Worm (Caenorhabditis elegans) whole organism, L2 larva: ENCODE data around the gene K02G10.5.

ENCODE experiments used
- C34F6.9 ChIP-seq: fragments of 150-350 bp; optimal IDR thresholded peaks from 2 replicates; lab custom pipeline; 2014; ENCODE audit warnings: missing biosample characterization, missing genetic modification characterization
- F13H6.1 ChIP-seq: sonication (generic microtip); optimal IDR thresholded peaks from 2 replicates; lab custom pipeline; 2016; ENCODE audit warnings: missing genetic modification characterization, missing compliant biosample characterization
- R02D3.7 ChIP-seq: fragments of 150-350 bp; optimal IDR thresholded peaks from 2 replicates; lab custom pipeline; 2014; ENCODE audit warnings: missing biosample characterization, missing genetic modification characterization
- Y55F3AM.14 ChIP-seq: fragments of 200-800 bp; sonication (Bioruptor generic); optimal IDR thresholded peaks from 2 replicates; lab custom pipeline; 2018; ENCODE audit warnings: mild to moderate bottlenecking, missing genetic modification characterization, missing compliant biosample characterization
- ZK546.5 ChIP-seq: sonication (generic microtip); optimal IDR thresholded peaks from 2 replicates; lab custom pipeline; 2017; ENCODE audit warnings: missing biosample characterization, missing genetic modification characterization
- alr-1 ChIP-seq: fragments of 150-350 bp; optimal IDR thresholded peaks from 2 replicates; lab custom pipeline; 2014; ENCODE audit warnings: missing biosample characterization, missing genetic modification characterization
- aly-2 ChIP-seq: fragments of 150-350 bp; optimal IDR thresholded peaks from 2 replicates; lab custom pipeline; 2014; ENCODE audit warnings: missing biosample characterization, missing genetic modification characterization
- ama-1 ChIP-seq: fragments of 150-350 bp; optimal IDR thresholded peaks from 2 replicates; lab custom pipeline; 2018; ENCODE audit warnings: inconsistent platforms
- blmp-1 ChIP-seq: sonication (generic microtip); optimal IDR thresholded peaks from 2 replicates; lab custom pipeline; 2017; ENCODE audit warnings: missing genetic modification characterization, mild to moderate bottlenecking, missing compliant biosample characterization, antibody characterized with exemption, moderate library complexity; ENCODE audit not compliant: insufficient read depth
- ceh-16 ChIP-seq: fragments of 150-350 bp; optimal IDR thresholded peaks from 2 replicates; lab custom pipeline; 2014; ENCODE audit warnings: missing biosample characterization, missing genetic modification characterization
- ceh-82 ChIP-seq: fragments of 150-350 bp; optimal IDR thresholded peaks from 2 replicates; lab custom pipeline; 2014; ENCODE audit warnings: missing biosample characterization, missing genetic modification characterization
- crh-2 ChIP-seq: sonication (generic microtip); optimal IDR thresholded peaks from 2 replicates; lab custom pipeline; 2017; ENCODE audit warnings: missing biosample characterization, missing genetic modification characterization
- dmd-4 ChIP-seq: sonication (generic microtip); optimal IDR thresholded peaks from 2 replicates; lab custom pipeline; 2017; ENCODE audit warnings: missing biosample characterization, missing genetic modification characterization
- egl-27 ChIP-seq: sonication (generic microtip); optimal IDR thresholded peaks from 3 replicates; lab custom pipeline; 2017; ENCODE audit warnings: missing biosample characterization, missing genetic modification reagents, missing genetic modification characterization
- elt-1 ChIP-seq: fragments of 150-350 bp; optimal IDR thresholded peaks from 2 replicates; lab custom pipeline; 2014; ENCODE audit warnings: missing biosample characterization, missing genetic modification characterization
- elt-3 ChIP-seq: sonication (generic microtip); optimal IDR thresholded peaks from 2 replicates; lab custom pipeline; 2017; ENCODE audit warnings: missing biosample characterization, missing genetic modification characterization
- fos-1 ChIP-seq: fragments of 150-350 bp; optimal IDR thresholded peaks from 2 replicates; lab custom pipeline; 2014; ENCODE audit warnings: missing biosample characterization, missing genetic modification characterization
- gmeb-1 ChIP-seq: fragments of 150-350 bp; optimal IDR thresholded peaks from 2 replicates; lab custom pipeline; 2014; ENCODE audit warnings: missing biosample characterization, missing genetic modification characterization
- lin-11 ChIP-seq: fragments of 150-350 bp; sonication (generic microtip); optimal IDR thresholded peaks from 2 replicates; lab custom pipeline; 2014; ENCODE audit warnings: missing biosample characterization, missing genetic modification characterization, inconsistent platforms, mixed read lengths
- lin-13 ChIP-seq: fragments of 150-350 bp; optimal IDR thresholded peaks from 2 replicates; lab custom pipeline; 2014; ENCODE audit warnings: missing biosample characterization, missing genetic modification reagents, missing genetic modification characterization
- lin-39 ChIP-seq: fragments of 150-350 bp; optimal IDR thresholded peaks from 2 replicates; lab custom pipeline; 2014; ENCODE audit warnings: missing biosample characterization, missing genetic modification reagents, missing genetic modification characterization
- lsy-2 ChIP-seq, 2 experiments: fragments of 150-350 bp in 1 of 2; sonication (generic microtip) in 1 of 2; optimal IDR thresholded peaks; 2 replicates each; lab custom pipeline; 2014 to 2017; ENCODE audit warnings: missing biosample characterization in 2 of 2, missing genetic modification characterization in 2 of 2
- mab-5 ChIP-seq: fragments of 150-350 bp; optimal IDR thresholded peaks from 2 replicates; lab custom pipeline; 2014; ENCODE audit warnings: missing biosample characterization, missing genetic modification characterization
- mbf-1 ChIP-seq: sonication (generic microtip); optimal IDR thresholded peaks from 2 replicates; lab custom pipeline; 2017; ENCODE audit warnings: missing biosample characterization, missing genetic modification characterization
- mdl-1 ChIP-seq, 2 experiments: fragments of 150-350 bp in 1 of 2; sonication (generic microtip) in 1 of 2; optimal IDR thresholded peaks; 2 replicates each; lab custom pipeline; 2017; ENCODE audit warnings: missing biosample characterization in 2 of 2, missing genetic modification characterization in 2 of 2
- nhr-10 ChIP-seq: sonication (generic microtip); optimal IDR thresholded peaks from 2 replicates; lab custom pipeline; 2017; ENCODE audit warnings: missing biosample characterization, missing genetic modification characterization
- nhr-11 ChIP-seq: fragments of 150-350 bp; optimal IDR thresholded peaks from 2 replicates; lab custom pipeline; 2014; ENCODE audit warnings: missing biosample characterization, missing genetic modification characterization
- nhr-12 ChIP-seq: fragments of 150-350 bp; optimal IDR thresholded peaks from 2 replicates; lab custom pipeline; 2014; ENCODE audit warnings: missing biosample characterization, missing genetic modification characterization
- nhr-129 ChIP-seq: fragments of 150-350 bp; optimal IDR thresholded peaks from 2 replicates; lab custom pipeline; 2014; ENCODE audit warnings: missing biosample characterization, missing genetic modification characterization
- nhr-21 ChIP-seq: fragments of 150-350 bp; optimal IDR thresholded peaks from 2 replicates; lab custom pipeline; 2014; ENCODE audit warnings: missing biosample characterization, missing genetic modification characterization
- nhr-23 ChIP-seq: fragments of 150-350 bp; optimal IDR thresholded peaks from 2 replicates; lab custom pipeline; 2014; ENCODE audit warnings: missing biosample characterization, missing genetic modification reagents, missing genetic modification characterization
- nhr-237 ChIP-seq: fragments of 150-350 bp; optimal IDR thresholded peaks from 2 replicates; lab custom pipeline; 2014; ENCODE audit warnings: missing biosample characterization, missing genetic modification characterization
- nhr-25 ChIP-seq: fragments of 150-350 bp; sonication (generic microtip); optimal IDR thresholded peaks from 3 replicates; lab custom pipeline; 2014; ENCODE audit warnings: missing biosample characterization, missing genetic modification characterization
- nhr-6 ChIP-seq: fragments of 150-350 bp; optimal IDR thresholded peaks from 2 replicates; lab custom pipeline; 2014; ENCODE audit warnings: missing biosample characterization, missing genetic modification characterization
- nhr-77 ChIP-seq: fragments of 150-350 bp; optimal IDR thresholded peaks from 2 replicates; lab custom pipeline; 2014; ENCODE audit warnings: missing biosample characterization, missing genetic modification characterization
- peb-1 ChIP-seq: fragments of 150-350 bp; optimal IDR thresholded peaks from 2 replicates; lab custom pipeline; 2014; ENCODE audit warnings: missing biosample characterization, missing genetic modification characterization
- sem-4 ChIP-seq: fragments of 150-350 bp; optimal IDR thresholded peaks from 2 replicates; lab custom pipeline; 2014; ENCODE audit warnings: missing biosample characterization, missing genetic modification reagents, missing genetic modification characterization
- skn-1 ChIP-seq: sonication (generic microtip); optimal IDR thresholded peaks from 2 replicates; lab custom pipeline; 2017; ENCODE audit warnings: missing biosample characterization, missing genetic modification characterization
- sma-3 ChIP-seq: sonication (generic microtip); optimal IDR thresholded peaks from 2 replicates; lab custom pipeline; 2016; ENCODE audit warnings: missing genetic modification reagents, missing genetic modification characterization, missing compliant biosample characterization
- sma-9 ChIP-seq, 2 experiments: fragments of 150-350 bp in 1 of 2; sonication (generic microtip) in 1 of 2; optimal IDR thresholded peaks; 2 replicates each; lab custom pipeline; 2014 to 2016; ENCODE audit warnings: missing genetic modification characterization in 2 of 2, mild to moderate bottlenecking in 1 of 2, missing biosample characterization in 1 of 2, missing compliant biosample characterization in 1 of 2, missing genetic modification reagents in 1 of 2, moderate library complexity in 1 of 2
- snpc-4 ChIP-seq: fragments of 150-350 bp; optimal IDR thresholded peaks from 2 replicates; lab custom pipeline; 2014; ENCODE audit warnings: missing biosample characterization, missing genetic modification characterization
- unc-39 ChIP-seq: fragments of 150-350 bp; optimal IDR thresholded peaks from 2 replicates; lab custom pipeline; 2014; ENCODE audit warnings: missing biosample characterization, missing genetic modification characterization
- unc-55 ChIP-seq: fragments of 150-350 bp; sonication (generic microtip); optimal IDR thresholded peaks from 3 replicates; lab custom pipeline; 2014; ENCODE audit warnings: missing biosample characterization, missing genetic modification reagents, missing genetic modification characterization
- unc-62 ChIP-seq: fragments of 150-350 bp; optimal IDR thresholded peaks from 2 replicates; lab custom pipeline; 2014; ENCODE audit warnings: missing biosample characterization, missing genetic modification reagents, missing genetic modification characterization
- zag-1 ChIP-seq: fragments of 150-350 bp; optimal IDR thresholded peaks from 2 replicates; lab custom pipeline; 2014; ENCODE audit warnings: missing biosample characterization, missing genetic modification characterization
- ztf-1 ChIP-seq: fragments of 200-800 bp; sonication (Bioruptor generic); conservative IDR thresholded peaks from 2 replicates; pipeline ENCODE4 v1.3.6; 2022; ENCODE audit warnings: missing genetic modification characterization, missing compliant biosample characterization
- ztf-11 ChIP-seq: sonication (generic microtip); optimal IDR thresholded peaks from 2 replicates; lab custom pipeline; 2017; ENCODE audit warnings: missing biosample characterization, missing genetic modification characterization
- ztf-4 ChIP-seq: fragments of 150-350 bp; optimal IDR thresholded peaks from 2 replicates; lab custom pipeline; 2014; ENCODE audit warnings: missing biosample characterization, missing genetic modification characterization

Gene K02G10.5

DNA sequence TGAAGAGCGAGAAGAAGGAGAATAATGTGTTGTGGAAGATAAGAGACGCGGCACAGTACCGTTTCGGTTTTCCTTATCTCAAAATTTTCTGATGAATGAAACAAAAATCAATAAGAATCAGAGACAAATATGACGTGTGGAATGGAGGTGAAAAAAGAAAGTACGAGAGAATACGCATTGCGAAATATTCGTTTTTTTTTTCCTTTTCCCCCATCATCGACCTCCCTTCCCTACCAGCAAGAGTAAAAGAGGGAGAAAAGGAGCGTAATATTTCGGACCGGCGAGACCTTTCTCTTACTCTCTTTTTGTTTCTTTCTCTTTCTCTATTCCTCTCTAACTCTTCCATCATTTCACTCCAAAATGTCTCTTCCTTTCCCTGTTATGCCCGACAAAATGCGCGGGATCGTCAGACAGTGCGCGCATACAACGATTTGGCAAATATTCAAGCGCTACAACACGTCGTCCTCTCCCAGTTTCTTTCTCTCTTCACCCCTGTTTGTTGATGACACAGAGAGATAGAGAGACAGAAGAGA lies 28.6 kb downstream of the K02G10.5 start:
- no peak for TF ChIP-seq unc-39
- peak; percentile 81 for TF ChIP-seq nhr-129 (tag; lab: Kevin White, UChicago)
- no peak for TF ChIP-seq ztf-11 (tag; lab: Kevin White, UChicago)
- TF ChIP-seq lin-39 (tag; lab: Kevin White, UChicago): no peak
- peak; percentile 76 for TF ChIP-seq sma-3 (GFP tag; lab: Kevin White, UChicago)
- TF ChIP-seq fos-1 (tag; lab: Kevin White, UChicago): peak; percentile 72
- no peak for TF ChIP-seq aly-2 (tag; lab: Kevin White, UChicago)
- TF ChIP-seq lsy-2 (tag; optimal IDR thresholded peaks at IDR 0.05; lab: Kevin White, UChicago): peak; percentile 11 to 39
- no peak for TF ChIP-seq zag-1
- TF ChIP-seq skn-1 (tag; lab: Kevin White, UChicago): no peak
- TF ChIP-seq dmd-4: no peak
- peak; percentile 85 for TF ChIP-seq blmp-1 (tag; lab: Kevin White, UChicago)
- no peak for TF ChIP-seq nhr-10 (tag; lab: Kevin White, UChicago)
- TF ChIP-seq nhr-77 (tag; lab: Kevin White, UChicago): no peak
- peak; percentile 95 for TF ChIP-seq Y55F3AM.14 (GFP tag; lab: Kevin White, UChicago)
- no peak for TF ChIP-seq ceh-82 (tag; lab: Kevin White, UChicago)
- no peak for TF ChIP-seq lin-13 (GFP tag; lab: Kevin White, UChicago)
- TF ChIP-seq ceh-16 (tag; lab: Kevin White, UChicago): no peak
- peak; percentile 11 for TF ChIP-seq sem-4
- TF ChIP-seq crh-2 (tag; lab: Kevin White, UChicago): peak; percentile 72
- TF ChIP-seq gmeb-1 (tag; lab: Kevin White, UChicago): peak; percentile 3
- TF ChIP-seq ztf-1 (GFP tag; lab: Robert Waterston, UW): no peak
- no peak for TF ChIP-seq nhr-23
- TF ChIP-seq elt-1 (tag; lab: Kevin White, UChicago): no peak
- TF ChIP-seq F13H6.1: peak; percentile 79
- TF ChIP-seq ZK546.5: no peak
- TF ChIP-seq C34F6.9 (tag; lab: Kevin White, UChicago): peak; percentile 52
- TF ChIP-seq sma-9 (GFP tag; optimal IDR thresholded peaks at IDR 0.05; lab: Kevin White, UChicago): peak; percentile 36
- TF ChIP-seq sma-9 (tag; optimal IDR thresholded peaks at IDR 0.05; lab: Kevin White, UChicago): no peak
- TF ChIP-seq snpc-4: no peak
- no peak for TF ChIP-seq nhr-11 (tag; lab: Kevin White, UChicago)
- TF ChIP-seq egl-27: peak; percentile 16
- no peak for TF ChIP-seq mab-5 (tag; lab: Kevin White, UChicago)
- TF ChIP-seq mdl-1 (tag; optimal IDR thresholded peaks at IDR 0.05; lab: Kevin White, UChicago): no peak
- TF ChIP-seq R02D3.7 (tag; lab: Kevin White, UChicago): no peak
- no peak for TF ChIP-seq nhr-6 (tag; lab: Kevin White, UChicago)
- no peak for TF ChIP-seq lin-11
- peak; percentile 31 for TF ChIP-seq peb-1 (tag; lab: Kevin White, UChicago)
- no peak for TF ChIP-seq elt-3 (tag; lab: Kevin White, UChicago)
- TF ChIP-seq nhr-21 (tag; lab: Kevin White, UChicago): no peak
- TF ChIP-seq nhr-12 (tag; lab: Kevin White, UChicago): no peak
- peak; percentile 41 for TF ChIP-seq ztf-4
- no peak for TF ChIP-seq mbf-1
- peak; percentile 84 for TF ChIP-seq nhr-25 (tag; lab: Kevin White, UChicago)
- TF ChIP-seq alr-1 (tag; lab: Kevin White, UChicago): no peak
- peak; percentile 53 for TF ChIP-seq unc-55 (GFP tag; lab: Kevin White, UChicago)
- TF ChIP-seq ama-1: peak; percentile 13
- TF ChIP-seq unc-62: no peak
- no peak for TF ChIP-seq nhr-237 (tag; lab: Kevin White, UChicago)
